Fruit fly (Drosophila melanogaster): ENCODE data around the gene Or33c.

The Or33c gene

dm6 chr2L:11904181-11904580 lies 33.6 kb upstream of the Or33c start:
- no peak for TF ChIP-seq Hr4 (GFP tag; optimal IDR thresholded peaks at IDR 0.05)
- no peak for TF ChIP-seq CG1621 (tag; optimal IDR thresholded peaks at IDR 0.05)
- TF ChIP-seq CG8632 (GFP tag; optimal IDR thresholded peaks at IDR 0.05) = no peak
- no peak for TF ChIP-seq Eip75B (GFP tag; optimal IDR thresholded peaks at IDR 0.05)
- no peak for TF ChIP-seq dac (GFP tag; optimal IDR thresholded peaks at IDR 0.05)
- TF ChIP-seq CG11762 (GFP tag; optimal IDR thresholded peaks at IDR 0.05; ENCODE audit: insufficient read depth) = no peak
- peak; percentile 17 for TF ChIP-seq CG3919 (GFP tag; optimal IDR thresholded peaks at IDR 0.05)
- TF ChIP-seq salr (GFP tag; optimal IDR thresholded peaks at IDR 0.05) = no peak
- no peak for TF ChIP-seq CG10669 (GFP tag; optimal IDR thresholded peaks at IDR 0.05)
- peak; percentile 68 for TF ChIP-seq Eip78C (GFP tag)
- no peak for TF ChIP-seq fd59A (GFP tag; optimal IDR thresholded peaks at IDR 0.05)
- TF ChIP-seq topi (GFP tag; optimal IDR thresholded peaks at IDR 0.05) = no peak
- TF ChIP-seq svp (GFP tag) = peak; percentile 51
- no peak for TF ChIP-seq achi (GFP tag; optimal IDR thresholded peaks at IDR 0.05)
- no peak for TF ChIP-seq Met (GFP tag; optimal IDR thresholded peaks at IDR 0.05)

dm6 chr2L:11928464-11928863 lies 9.3 kb upstream of the Or33c start, which contains the start of gene Pde1c:
Gene Pde1c, minus strand, starts transcription at chr2L:11928572.
- no peak for TF ChIP-seq CG6792 (GFP tag; optimal IDR thresholded peaks at IDR 0.05)
- no peak for TF ChIP-seq Lpt (GFP tag; optimal IDR thresholded peaks at IDR 0.05)
- no peak for TF ChIP-seq CG16779 (tag; optimal IDR thresholded peaks at IDR 0.05)
- TF ChIP-seq CG8632 (GFP tag; optimal IDR thresholded peaks at IDR 0.05) = no peak
- no peak for TF ChIP-seq svp (GFP tag)
- TF ChIP-seq Met (GFP tag; optimal IDR thresholded peaks at IDR 0.05) = no peak
- no peak for TF ChIP-seq net (GFP tag; optimal IDR thresholded peaks at IDR 0.05)
- no peak for TF ChIP-seq CG10631 (GFP tag; optimal IDR thresholded peaks at IDR 0.05)
- no peak for TF ChIP-seq achi (GFP tag; optimal IDR thresholded peaks at IDR 0.05)
- TF ChIP-seq Ets21C (GFP tag; optimal IDR thresholded peaks at IDR 0.05) = no peak
- no peak for TF ChIP-seq dsx (GFP tag; optimal IDR thresholded peaks at IDR 0.05; ENCODE audit: poor library complexity, severe bottlenecking)
- TF ChIP-seq CG8119 (GFP tag; IDR thresholded peaks at IDR 0.05) = no peak

dm6 chr2L:11931603-11932002 lies 6.2 kb upstream of the Or33c start:
- no peak for TF ChIP-seq Hr4 (GFP tag; optimal IDR thresholded peaks at IDR 0.05)
- TF ChIP-seq Ets96B (tag; optimal IDR thresholded peaks at IDR 0.05) = no peak
- no peak for TF ChIP-seq CG6808 (GFP tag; optimal IDR thresholded peaks at IDR 0.05)
- no peak for TF ChIP-seq CG8632 (GFP tag; optimal IDR thresholded peaks at IDR 0.05)
- no peak for TF ChIP-seq CG3919 (GFP tag; optimal IDR thresholded peaks at IDR 0.05)

- peak; percentile 12 for TF ChIP-seq svp (GFP tag)
- no peak for TF ChIP-seq fkh (GFP tag; optimal IDR thresholded peaks at IDR 0.05)
Observed at dm6 chr2L:11934205-11934604, 3.6 kb upstream of the Or33c start, which contains the start of gene Or33a. Gene Or33a, plus strand, starts transcription at chr2L:11934505.

- no peak for TF ChIP-seq CG11902 (GFP tag; optimal IDR thresholded peaks at IDR 0.05)
- TF ChIP-seq salr (GFP tag; optimal IDR thresholded peaks at IDR 0.05) = no peak
- TF ChIP-seq CG8319 (GFP tag; optimal IDR thresholded peaks at IDR 0.05) = no peak
- TF ChIP-seq CG8119 (GFP tag; IDR thresholded peaks at IDR 0.05) = no peak
- no peak for TF ChIP-seq Blimp-1 (GFP tag; optimal IDR thresholded peaks at IDR 0.05)
- no peak for TF ChIP-seq spab (GFP tag; optimal IDR thresholded peaks at IDR 0.05)
- no peak for TF ChIP-seq pdm3 (GFP tag; optimal IDR thresholded peaks at IDR 0.05)
- no peak for TF ChIP-seq Hr39 (GFP tag; optimal IDR thresholded peaks at IDR 0.05)
- TF ChIP-seq dsx (GFP tag; optimal IDR thresholded peaks at IDR 0.05; ENCODE audit: poor library complexity, severe bottlenecking) = no peak
- no peak for TF ChIP-seq CG31627 (GFP tag; optimal IDR thresholded peaks at IDR 0.05)
- TF ChIP-seq CG4318 (GFP tag; optimal IDR thresholded peaks at IDR 0.05) = no peak
- TF ChIP-seq CG16779 (tag; optimal IDR thresholded peaks at IDR 0.05) = no peak
- no peak for TF ChIP-seq Lpt (GFP tag; optimal IDR thresholded peaks at IDR 0.05)
- TF ChIP-seq CG6808 (GFP tag; optimal IDR thresholded peaks at IDR 0.05) = no peak
- TF ChIP-seq CG6276 (GFP tag; optimal IDR thresholded peaks at IDR 0.05) = no peak
Observed at dm6 chr2L:11935881-11936280, 1.9 kb upstream of the Or33c start, which contains the start of gene Or33b. Gene Or33b, plus strand, starts transcription at chr2L:11936181.

Data from whole organism, prepupa.